Worm (Caenorhabditis elegans) whole organism, young adult: ENCODE results near the gene nlp-80.

Source experiments
- ama-1 ChIP-seq, 3 experiments: fragments of 150-350 bp in 1 of 3; sonication (generic microtip) in 2 of 3; optimal IDR thresholded peaks; 2 replicates each; lab custom pipeline; 2014 to 2018; ENCODE audit warnings: missing biosample characterization in 2 of 3, missing genetic modification characterization in 2 of 3, missing genetic modification reagents in 2 of 3
- madf-8 ChIP-seq: fragments of 200-800 bp; sonication (Bioruptor generic); conservative IDR thresholded peaks from 2 replicates; pipeline ENCODE4 v1.3.6; 2022; ENCODE audit warnings: missing genetic modification reagents, missing genetic modification characterization, missing compliant biosample characterization

DNA sequence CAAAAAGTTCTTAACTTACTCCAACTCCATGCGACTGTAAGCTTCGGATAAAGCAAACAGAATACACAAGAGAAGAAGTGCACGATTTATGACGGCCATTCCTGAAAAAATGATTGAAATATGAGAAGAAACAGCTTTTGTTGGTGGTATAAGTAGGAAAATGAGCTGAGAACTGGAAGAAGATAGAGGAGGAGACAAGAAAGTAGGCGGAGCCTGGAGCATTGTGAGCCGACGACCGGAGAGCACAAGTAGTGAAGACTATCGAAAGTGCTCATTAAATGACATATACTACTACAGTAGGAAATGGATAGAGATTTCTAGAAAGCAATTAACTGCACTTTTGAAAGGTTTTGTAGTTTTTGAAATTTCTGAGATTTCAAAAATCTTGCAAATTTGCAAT, at the start of gene nlp-80:
- TF ChIP-seq ama-1 (optimal IDR thresholded peaks at IDR 0.05; lab: Kevin White, UChicago) (no peak), ama-1 (GFP tag; optimal IDR thresholded peaks at IDR 0.05; lab: Kevin White, UChicago) (no peak), madf-8 (GFP tag; lab: Robert Waterston, UW) (no peak)
